Worm (Caenorhabditis elegans) whole organism, young adult: ENCODE results near the gene dpf-2.

ENCODE experiments used
- B0019.2 ChIP-seq: fragments of 200-800 bp; sonication (Bioruptor generic); conservative IDR thresholded peaks from 2 replicates; pipeline ENCODE4 v1.3.6; 2022; ENCODE audit warnings: missing genetic modification reagents, missing genetic modification characterization, missing compliant biosample characterization
- B0261.1 ChIP-seq: sonication (generic microtip); optimal IDR thresholded peaks from 2 replicates; lab custom pipeline; 2016; ENCODE audit warnings: mild to moderate bottlenecking, missing genetic modification characterization, moderate library complexity, missing compliant biosample characterization
- C06A6.2 ChIP-seq: fragments of 200-800 bp; sonication (Bioruptor generic); conservative IDR thresholded peaks from 2 replicates; pipeline ENCODE4 v1.3.6; 2022; ENCODE audit warnings: missing genetic modification characterization, missing compliant biosample characterization
- D2030.7 ChIP-seq: fragments of 200-800 bp; sonication (Bioruptor generic); IDR thresholded peaks from 2 replicates; pipeline ENCODE4 v1.3.6; 2022; ENCODE audit warnings: missing genetic modification reagents, missing genetic modification characterization, missing compliant biosample characterization
- F22D6.2 ChIP-seq: sonication (generic microtip); optimal IDR thresholded peaks from 2 replicates; lab custom pipeline; 2016; ENCODE audit warnings: mild to moderate bottlenecking, missing genetic modification characterization, missing compliant biosample characterization
- F33H1.4 ChIP-seq: fragments of 200-800 bp; sonication (Bioruptor generic); IDR thresholded peaks from 2 replicates; pipeline ENCODE4 v1.3.6; 2022; ENCODE audit warnings: missing genetic modification reagents, missing genetic modification characterization, missing compliant biosample characterization
- F52B5.7 ChIP-seq: sonication (generic microtip); optimal IDR thresholded peaks from 2 replicates; lab custom pipeline; 2016; ENCODE audit warnings: mild to moderate bottlenecking, missing genetic modification characterization, missing compliant biosample characterization
- K11D2.4 ChIP-seq: fragments of 200-800 bp; sonication (Bioruptor generic); IDR thresholded peaks from 2 replicates; pipeline ENCODE4 v1.3.6; 2022; ENCODE audit warnings: missing genetic modification reagents, missing genetic modification characterization, missing compliant biosample characterization
- T07F8.4 ChIP-seq: sonication (generic microtip); optimal IDR thresholded peaks from 2 replicates; lab custom pipeline; 2016; ENCODE audit warnings: mild to moderate bottlenecking, missing genetic modification characterization, moderate library complexity, missing compliant biosample characterization
- ZK185.1 ChIP-seq: sonication (generic microtip); optimal IDR thresholded peaks from 2 replicates; lab custom pipeline; 2016; ENCODE audit warnings: mild to moderate bottlenecking, missing genetic modification characterization, missing compliant biosample characterization; ENCODE audit not compliant: poor library complexity, severe bottlenecking
- ama-1 ChIP-seq, 3 experiments: fragments of 150-350 bp in 1 of 3; sonication (generic microtip) in 2 of 3; optimal IDR thresholded peaks; 2 replicates each; lab custom pipeline; 2014 to 2018; ENCODE audit warnings: missing biosample characterization in 2 of 3, missing genetic modification characterization in 2 of 3, missing genetic modification reagents in 2 of 3
- atf-7 ChIP-seq: sonication (generic microtip); optimal IDR thresholded peaks from 2 replicates; lab custom pipeline; 2017; ENCODE audit warnings: mild to moderate bottlenecking, missing genetic modification characterization, missing compliant biosample characterization
- attf-6 ChIP-seq: fragments of 200-800 bp; sonication (Bioruptor generic); IDR thresholded peaks from 2 replicates; pipeline ENCODE4 v1.3.6; 2022; ENCODE audit warnings: missing genetic modification reagents, missing genetic modification characterization, missing compliant biosample characterization
- cebp-1 ChIP-seq, 2 experiments: fragments of 200-800 bp in 1 of 2; sonication (Bioruptor generic) in 1 of 2; sonication (generic microtip) in 1 of 2; IDR thresholded peaks in 1 of 2; optimal IDR thresholded peaks in 1 of 2; 2 replicates each; pipeline versions ENCODE4 v1.3.6 to Lab custom; 2017 to 2022; ENCODE audit warnings: missing compliant biosample characterization in 2 of 2, missing genetic modification characterization in 2 of 2, mild to moderate bottlenecking in 1 of 2, missing genetic modification reagents in 1 of 2, moderate library complexity in 1 of 2
- cebp-2 ChIP-seq: fragments of 200-800 bp; sonication (Bioruptor generic); IDR thresholded peaks from 2 replicates; pipeline ENCODE4 v1.3.6; 2022; ENCODE audit warnings: missing genetic modification characterization, missing compliant biosample characterization
- chd-7 ChIP-seq: sonication (generic microtip); optimal IDR thresholded peaks from 2 replicates; lab custom pipeline; 2016; ENCODE audit warnings: mild to moderate bottlenecking, missing genetic modification characterization, moderate library complexity, missing compliant biosample characterization
- die-1 ChIP-seq: sonication (generic microtip); optimal IDR thresholded peaks from 2 replicates; lab custom pipeline; 2016; ENCODE audit warnings: missing genotype, mild to moderate bottlenecking, missing genetic modification characterization, missing compliant biosample characterization
- egl-44 ChIP-seq: fragments of 200-800 bp; sonication (Bioruptor generic); IDR thresholded peaks from 2 replicates; pipeline ENCODE4 v1.3.6; 2022; ENCODE audit warnings: missing genetic modification reagents, missing genetic modification characterization, missing compliant biosample characterization
- egrh-3 ChIP-seq: fragments of 200-800 bp; sonication (Bioruptor generic); IDR thresholded peaks from 2 replicates; pipeline ENCODE4 v1.3.6; 2022; ENCODE audit warnings: missing genetic modification reagents, missing genetic modification characterization, missing compliant biosample characterization
- ekl-4 ChIP-seq: fragments of 200-800 bp; sonication (Bioruptor generic); IDR thresholded peaks from 2 replicates; pipeline ENCODE4 v1.3.6; 2022; ENCODE audit warnings: missing genetic modification reagents, missing genetic modification characterization, missing compliant biosample characterization
- hlh-12 ChIP-seq: sonication (generic microtip); optimal IDR thresholded peaks from 2 replicates; lab custom pipeline; 2016; ENCODE audit warnings: missing genetic modification characterization, missing compliant biosample characterization
- hmg-1.2 ChIP-seq: fragments of 200-800 bp; sonication (Bioruptor generic); IDR thresholded peaks from 2 replicates; pipeline ENCODE4 v1.3.6; 2022; ENCODE audit warnings: missing genetic modification reagents, missing genetic modification characterization, missing compliant biosample characterization
- hsf-1 ChIP-seq: fragments of 200-800 bp; sonication (Bioruptor generic); IDR thresholded peaks from 2 replicates; pipeline ENCODE4 v1.3.6; 2022; ENCODE audit warnings: missing genetic modification reagents, missing genetic modification characterization, missing compliant biosample characterization
- lin-26 ChIP-seq: fragments of 200-800 bp; sonication (Bioruptor generic); IDR thresholded peaks from 2 replicates; pipeline ENCODE4 v1.3.6; 2022; ENCODE audit warnings: missing genetic modification reagents, missing genetic modification characterization, missing compliant biosample characterization
- lin-40 ChIP-seq: sonication (generic microtip); optimal IDR thresholded peaks from 2 replicates; lab custom pipeline; 2016; ENCODE audit warnings: missing genetic modification characterization, mild to moderate bottlenecking, missing compliant biosample characterization, missing genotype, missing genetic modification reagents
- mcd-1 ChIP-seq: fragments of 200-800 bp; sonication (Bioruptor generic); IDR thresholded peaks from 2 replicates; pipeline ENCODE4 v1.3.6; 2022; ENCODE audit warnings: missing genetic modification reagents, missing genetic modification characterization, missing compliant biosample characterization
- mel-28 ChIP-seq: sonication (generic microtip); optimal IDR thresholded peaks from 2 replicates; lab custom pipeline; 2016; ENCODE audit warnings: borderline replicate concordance, mild to moderate bottlenecking, missing genetic modification characterization, missing compliant biosample characterization
- nhr-120 ChIP-seq: fragments of 200-800 bp; sonication (Bioruptor generic); IDR thresholded peaks from 2 replicates; pipeline ENCODE4 v1.3.6; 2022; ENCODE audit warnings: missing genetic modification characterization, missing compliant biosample characterization
- nhr-179 ChIP-seq: sonication (generic microtip); optimal IDR thresholded peaks from 2 replicates; lab custom pipeline; 2016; ENCODE audit warnings: mild to moderate bottlenecking, missing genetic modification characterization, missing compliant biosample characterization
- nhr-80 ChIP-seq: sonication (generic microtip); optimal IDR thresholded peaks from 2 replicates; lab custom pipeline; 2016; ENCODE audit warnings: missing genetic modification characterization, missing compliant biosample characterization
- nhr-90 ChIP-seq: sonication (generic microtip); optimal IDR thresholded peaks from 2 replicates; lab custom pipeline; 2016; ENCODE audit warnings: missing genotype, mild to moderate bottlenecking, missing genetic modification characterization, missing compliant biosample characterization
- pha-4 ChIP-seq: fragments of 150-350 bp; sonication (generic microtip); optimal IDR thresholded peaks from 2 replicates; lab custom pipeline; 2014; ENCODE audit warnings: missing biosample characterization, missing genetic modification reagents, missing genetic modification characterization
- snpc-3.4 ChIP-seq: sonication (generic microtip); optimal IDR thresholded peaks from 2 replicates; lab custom pipeline; 2017; ENCODE audit warnings: missing genetic modification characterization, mild to moderate bottlenecking, missing compliant biosample characterization, antibody characterized with exemption, moderate library complexity, missing genotype, missing genetic modification reagents
- somi-1 ChIP-seq: fragments of 200-800 bp; sonication (Bioruptor generic); optimal IDR thresholded peaks from 2 replicates; lab custom pipeline; 2018; ENCODE audit warnings: mild to moderate bottlenecking, missing genetic modification characterization, missing compliant biosample characterization
- tbp1 ChIP-seq: fragments of 200-800 bp; sonication (Bioruptor generic); optimal IDR thresholded peaks from 2 replicates; lab custom pipeline; 2018; ENCODE audit warnings: mild to moderate bottlenecking, missing genetic modification characterization, missing compliant biosample characterization
- tlf-1 ChIP-seq: fragments of 200-800 bp; sonication (Bioruptor generic); optimal IDR thresholded peaks from 2 replicates; lab custom pipeline; 2018; ENCODE audit warnings: mild to moderate bottlenecking, missing genetic modification characterization, missing compliant biosample characterization
- zim-3 ChIP-seq: sonication (generic microtip); optimal IDR thresholded peaks from 2 replicates; lab custom pipeline; 2017; ENCODE audit warnings: mild to moderate bottlenecking, missing genetic modification characterization, moderate library complexity, missing compliant biosample characterization
- ztf-26 ChIP-seq: sonication (generic microtip); optimal IDR thresholded peaks from 2 replicates; lab custom pipeline; 2017; ENCODE audit warnings: missing genetic modification characterization, missing compliant biosample characterization
- ztf-6 ChIP-seq: fragments of 200-800 bp; sonication (Bioruptor generic); IDR thresholded peaks from 2 replicates; pipeline ENCODE4 v1.3.6; 2022; ENCODE audit warnings: missing genetic modification reagents, missing genetic modification characterization, missing compliant biosample characterization

Gene dpf-2

DNA sequence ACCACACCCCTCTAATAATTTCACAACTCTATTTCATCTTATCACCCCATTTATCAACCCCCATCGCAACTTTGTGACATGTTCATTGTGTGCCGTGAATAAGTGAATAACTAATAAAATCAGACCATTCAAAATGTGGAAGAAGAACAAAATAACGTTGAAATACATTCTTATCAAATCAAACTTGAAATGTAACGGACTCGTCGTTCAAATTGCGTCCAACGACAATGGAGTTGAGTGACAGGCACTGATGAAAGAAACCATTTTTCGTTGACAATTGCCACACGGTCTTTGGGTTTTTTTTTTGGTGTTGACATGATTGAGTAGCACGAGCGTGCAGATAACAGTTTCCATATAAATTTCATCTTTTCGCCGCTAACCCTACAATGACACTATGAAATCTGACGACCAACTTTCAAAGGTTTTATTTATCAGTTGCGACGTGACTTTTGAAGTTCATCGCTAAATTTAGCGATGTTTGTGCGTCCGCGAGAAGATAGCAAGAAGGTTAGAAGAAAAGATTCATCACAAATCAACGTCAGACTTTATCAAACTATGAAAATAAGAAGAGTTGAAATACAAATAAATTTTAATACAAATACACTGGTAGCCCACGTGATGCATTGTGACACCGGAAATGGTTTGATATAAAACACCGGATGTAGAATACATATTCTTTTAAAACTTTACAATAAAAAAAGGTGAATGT lies 48.0 kb upstream of the dpf-2 start (continued):
- TF ChIP-seq D2030.7 (GFP tag; lab: Robert Waterston, UW), result no peak

DNA sequence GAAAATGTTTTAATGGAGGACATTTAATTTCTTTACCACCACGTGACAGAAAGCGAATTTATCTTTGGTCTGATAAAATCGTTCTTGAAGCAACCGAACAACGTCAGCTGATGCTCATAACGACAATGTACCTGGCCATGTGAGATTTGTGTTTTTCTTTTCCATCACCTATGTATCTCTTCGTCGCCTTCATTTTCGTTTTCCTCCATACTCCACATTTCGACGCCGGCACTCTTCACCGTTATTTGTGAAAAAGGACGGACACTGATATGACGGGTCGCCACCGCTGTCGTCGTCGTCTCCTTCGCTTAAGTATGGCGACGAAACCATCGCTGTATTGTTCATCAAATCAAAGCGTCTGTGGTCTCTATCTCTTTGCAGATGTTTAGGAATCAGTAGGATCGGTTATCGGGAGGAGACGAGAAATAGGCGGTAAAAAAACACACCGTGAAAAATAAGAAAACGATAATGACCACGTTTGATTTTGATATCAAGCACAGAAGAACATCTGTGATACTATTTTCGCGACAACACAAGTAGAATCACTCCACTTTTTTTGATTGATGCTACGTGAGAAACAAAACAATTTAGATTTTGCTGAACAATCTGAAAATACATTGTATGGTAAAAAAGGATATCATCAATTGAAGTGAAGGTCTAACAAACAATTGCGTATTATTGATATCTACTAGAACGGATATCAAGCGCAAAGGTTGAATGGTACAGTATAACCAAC lies 44.6 kb upstream of the dpf-2 start:
- TF ChIP-seq mel-28 (tag; lab: Kevin White, UChicago), result no peak
- peak; percentile 5 for TF ChIP-seq lin-40 (tag; lab: Kevin White, UChicago)
- TF ChIP-seq nhr-80 (tag; lab: Kevin White, UChicago), result peak; percentile 35
- no peak for TF ChIP-seq snpc-3.4 (tag; lab: Kevin White, UChicago)
- TF ChIP-seq nhr-179, result no peak
- no peak for TF ChIP-seq B0261.1 (tag; lab: Kevin White, UChicago)
- peak; percentile 19 for TF ChIP-seq somi-1 (GFP tag; lab: Kevin White, UChicago)
- TF ChIP-seq chd-7, result no peak
- no peak for TF ChIP-seq ztf-26 (tag; lab: Kevin White, UChicago)
- no peak for TF ChIP-seq zim-3 (tag; lab: Kevin White, UChicago)
- TF ChIP-seq, all 124 proteins: peak for 3

DNA sequence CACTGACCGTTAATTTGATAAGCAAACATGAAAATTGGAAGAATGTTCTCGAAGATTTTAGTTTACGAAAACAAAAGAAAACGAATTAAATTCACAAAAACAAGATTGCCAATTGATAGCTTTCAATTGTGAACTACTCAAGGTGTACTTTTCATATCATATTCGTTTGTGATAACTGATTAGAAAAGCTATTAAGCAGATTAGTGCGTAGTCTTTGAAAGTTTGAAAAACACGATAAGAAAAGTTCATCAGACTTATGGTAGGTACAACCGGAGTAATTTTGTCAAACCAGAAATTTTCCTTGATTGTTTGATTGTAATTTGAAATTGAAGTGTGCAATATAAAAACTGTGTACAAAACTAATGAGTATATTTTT lies 44.1 kb upstream of the dpf-2 start:
- no peak for TF ChIP-seq tbp1
- TF ChIP-seq attf-6 (GFP tag; lab: Robert Waterston, UW), result no peak
- 0 out of 2 replicates have a peak, but pooled peaks have one; percentile 37 for TF ChIP-seq hsf-1

DNA sequence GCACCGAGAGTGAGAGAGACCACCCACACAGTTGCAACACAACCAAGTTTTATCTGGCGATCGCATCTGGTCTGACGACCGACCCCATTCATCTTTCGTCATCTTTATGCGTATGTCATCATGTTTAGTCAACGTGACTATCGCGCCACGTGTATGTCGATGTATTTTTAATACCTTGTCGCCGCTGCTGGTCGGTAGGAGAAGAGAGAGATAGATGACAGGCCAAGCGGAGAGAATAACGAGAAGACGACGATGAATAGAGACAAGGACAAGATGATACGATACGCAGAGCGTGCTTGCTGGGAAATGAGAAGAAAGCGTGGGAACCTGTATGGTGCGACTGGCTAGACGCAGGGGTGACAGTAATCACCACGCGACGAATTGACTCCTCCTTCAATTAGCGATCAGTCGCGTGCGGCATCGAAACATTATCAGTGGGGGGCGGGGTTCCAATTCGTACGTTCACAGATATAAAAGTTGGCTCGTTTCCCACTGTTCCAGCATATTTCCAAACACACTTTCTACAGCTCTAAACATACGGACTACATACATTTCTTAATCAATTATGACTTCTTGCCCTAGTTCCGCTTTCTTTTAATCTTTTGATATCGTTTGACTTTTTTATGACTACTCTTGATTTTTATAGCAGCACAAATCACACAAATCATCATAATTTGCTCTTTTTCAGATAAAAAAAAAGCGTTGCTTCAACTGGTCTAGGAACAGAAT lies 41.1 kb upstream of the dpf-2 start, which contains the start of gene tatn-1:
tatn-1 (plus strand) TSS at position 689 of the 729 bp plus-strand sequence.
- TF ChIP-seq ztf-6, result no peak
- TF ChIP-seq pha-4, result no peak
- TF ChIP-seq B0019.2 (GFP tag; lab: Robert Waterston, UW), result no peak
- no peak for TF ChIP-seq hlh-12 (tag; lab: Kevin White, UChicago)
- TF ChIP-seq cebp-2 (GFP tag; lab: Robert Waterston, UW), result no peak
- TF ChIP-seq hmg-1.2, result peak; percentile 53; the same call in 1 of the 2 replicates
- peak; percentile 74; the same call in 1 of the 2 replicates for TF ChIP-seq egl-44 (GFP tag; lab: Robert Waterston, UW)
- TF ChIP-seq atf-7 (tag; lab: Kevin White, UChicago), result peak; percentile 94
- TF ChIP-seq mcd-1, result peak; percentile 40; the same call in 1 of the 2 replicates
- no peak for TF ChIP-seq B0261.1 (tag; lab: Kevin White, UChicago)
- no peak for TF ChIP-seq ama-1 (optimal IDR thresholded peaks at IDR 0.05; lab: Kevin White, UChicago)
- TF ChIP-seq ama-1 (GFP tag; optimal IDR thresholded peaks at IDR 0.05; lab: Kevin White, UChicago), result no peak
- no peak for TF ChIP-seq F33H1.4 (GFP tag; lab: Robert Waterston, UW)
- no peak for TF ChIP-seq nhr-120 (GFP tag; lab: Robert Waterston, UW)
- TF ChIP-seq K11D2.4, result no peak
- TF ChIP-seq C06A6.2 (GFP tag; lab: Robert Waterston, UW), result 0 out of 2 replicates have a peak, but pooled peaks have one; percentile 56
- TF ChIP-seq F52B5.7, result no peak
- TF ChIP-seq cebp-1 (GFP tag; IDR thresholded peaks at IDR 0.05; lab: Robert Waterston, UW), result no peak
- TF ChIP-seq cebp-1 (tag; optimal IDR thresholded peaks at IDR 0.05; lab: Kevin White, UChicago), result peak; percentile 79
- peak; percentile 25 for TF ChIP-seq ZK185.1 (tag; lab: Kevin White, UChicago)
- TF ChIP-seq egrh-3 (GFP tag; lab: Robert Waterston, UW), result 0 out of 2 replicates have a peak, but pooled peaks have one; percentile 19
- TF ChIP-seq nhr-90, result peak; percentile 32
- TF ChIP-seq tlf-1 (GFP tag; lab: Kevin White, UChicago), result peak; percentile 24
- TF ChIP-seq ekl-4, result no peak
- peak; percentile 46 for TF ChIP-seq die-1 (tag; lab: Kevin White, UChicago)
- 0 out of 2 replicates have a peak, but pooled peaks have one; percentile 21 for TF ChIP-seq lin-26 (GFP tag; lab: Robert Waterston, UW)
- peak; percentile 42 for TF ChIP-seq tbp1
- peak; percentile 51 for TF ChIP-seq F22D6.2
- TF ChIP-seq T07F8.4 (tag; lab: Kevin White, UChicago), result no peak
